Worm (Caenorhabditis elegans) whole organism, late embryonic: ENCODE data around the gene sre-27.

ENCODE experiments used
- ceh-14 ChIP-seq: sonication (generic microtip); optimal IDR thresholded peaks from 2 replicates; lab custom pipeline; 2016; ENCODE audit warnings: missing genotype, missing genetic modification characterization, missing compliant biosample characterization
- ceh-18 ChIP-seq: sonication (generic microtip); optimal IDR thresholded peaks from 2 replicates; lab custom pipeline; 2016; ENCODE audit warnings: missing genetic modification characterization, missing compliant biosample characterization
- ceh-22 ChIP-seq: sonication (generic microtip); optimal IDR thresholded peaks from 2 replicates; lab custom pipeline; 2017; ENCODE audit warnings: missing biosample characterization, missing genetic modification characterization
- ceh-6 ChIP-seq: fragments of 200-800 bp; sonication (Bioruptor generic); optimal IDR thresholded peaks from 2 replicates; lab custom pipeline; 2018; ENCODE audit warnings: mild to moderate bottlenecking, missing genetic modification characterization, missing compliant biosample characterization
- elt-2 ChIP-seq: sonication (generic microtip); optimal IDR thresholded peaks from 2 replicates; lab custom pipeline; 2016; ENCODE audit warnings: missing genetic modification reagents, missing genetic modification characterization, missing compliant biosample characterization
- hlh-13 ChIP-seq: fragments of 200-800 bp; sonication (Bioruptor generic); optimal IDR thresholded peaks from 2 replicates; lab custom pipeline; 2018; ENCODE audit warnings: mild to moderate bottlenecking, missing genetic modification characterization, missing compliant biosample characterization
- npax-4 ChIP-seq: sonication (generic microtip); optimal IDR thresholded peaks from 2 replicates; lab custom pipeline; 2016; ENCODE audit warnings: missing genetic modification characterization, missing compliant biosample characterization
- pqm-1 ChIP-seq: sonication (generic microtip); optimal IDR thresholded peaks from 2 replicates; lab custom pipeline; 2016; ENCODE audit warnings: missing genetic modification characterization, missing compliant biosample characterization
- unc-42 ChIP-seq: sonication (generic microtip); optimal IDR thresholded peaks from 2 replicates; lab custom pipeline; 2016; ENCODE audit warnings: missing genotype, missing genetic modification characterization, missing compliant biosample characterization

DNA sequence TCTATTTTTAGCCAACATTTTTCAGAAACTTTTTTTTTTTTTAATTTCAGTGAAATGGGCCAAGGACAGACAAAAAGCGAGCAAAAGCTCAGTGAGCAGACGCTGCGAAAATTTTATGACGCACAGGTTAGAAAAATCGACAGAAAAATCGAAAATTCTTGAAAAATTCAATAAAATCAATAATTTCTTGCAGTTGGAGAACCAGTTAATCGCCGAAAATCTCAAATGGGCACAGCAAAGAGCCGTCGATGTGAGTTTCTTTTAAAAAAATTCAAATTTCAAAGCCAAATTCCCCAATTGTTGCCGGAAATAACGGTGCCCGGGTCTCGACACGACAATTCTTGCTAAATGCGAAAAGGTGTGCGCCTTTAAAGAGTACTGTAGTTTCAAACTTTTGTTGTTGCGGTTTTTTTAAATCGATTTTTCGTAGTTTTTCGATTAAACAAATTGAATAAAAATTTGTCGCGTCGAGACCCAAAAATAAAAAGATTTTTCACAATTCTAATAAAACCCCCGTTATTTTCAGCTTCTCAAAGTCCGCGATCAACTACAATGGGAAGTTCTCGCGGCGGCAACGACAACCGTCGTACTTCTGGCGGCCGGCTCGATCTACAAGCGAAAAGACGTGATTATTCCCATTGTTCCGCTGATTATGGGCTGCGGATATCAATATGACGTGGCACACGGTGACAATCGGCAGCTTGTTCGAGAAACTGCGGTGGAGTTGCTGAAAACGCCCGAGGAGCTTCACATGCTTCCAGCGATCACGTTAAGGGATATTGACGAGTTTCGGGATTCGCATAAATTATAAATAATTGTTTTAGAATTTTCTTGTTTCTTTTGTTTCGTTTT is 43.4 kb upstream of the sre-27 start, which contains the start of gene tag-280:
- TF ChIP-seq elt-2 (tag; lab: Kevin White, UChicago) (no peak), hlh-13 (GFP tag; lab: Kevin White, UChicago) (no peak), pqm-1 (tag; lab: Kevin White, UChicago) (no peak), ceh-14 (tag; lab: Kevin White, UChicago) (no peak), ceh-6 (GFP tag; lab: Kevin White, UChicago) (no peak), npax-4 (tag; lab: Kevin White, UChicago) (no peak), ceh-18 (tag; lab: Kevin White, UChicago) (no peak), ceh-22 (tag; lab: Kevin White, UChicago) (no peak), unc-42 (tag; lab: Kevin White, UChicago) (no peak)
